Worm (Caenorhabditis elegans) whole organism, L4 larva: ENCODE data around the gene cgt-3.
A peak's percentile ranks its signal among the peaks of the same experiment; 100 is the strongest.

Experiments used
- D1046.2 ChIP-seq: fragments of 200-800 bp; sonication (Bioruptor generic); IDR thresholded peaks from 2 replicates; pipeline ENCODE4 v1.3.6; 2022; ENCODE audit warnings: missing genetic modification characterization, missing compliant biosample characterization
- F44E2.7 ChIP-seq: fragments of 200-800 bp; sonication (Bioruptor generic); IDR thresholded peaks from 2 replicates; pipeline ENCODE4 v2.1.2; 2022; ENCODE audit warnings: missing genetic modification characterization, missing compliant biosample characterization
- F49E8.2 ChIP-seq: sonication (generic microtip); optimal IDR thresholded peaks from 2 replicates; lab custom pipeline; 2016; ENCODE audit warnings: missing compliant biosample characterization, mild to moderate bottlenecking, missing genetic modification characterization, borderline replicate concordance
- ZK337.2 ChIP-seq: fragments of 200-800 bp; sonication (Bioruptor generic); IDR thresholded peaks from 2 replicates; pipeline ENCODE4 v1.3.6; 2022; ENCODE audit warnings: missing genetic modification reagents, missing genetic modification characterization, missing compliant biosample characterization
- aha-1 ChIP-seq: fragments of 150-350 bp; peaks from one replicate; lab custom pipeline; 2014; ENCODE audit warnings: missing biosample characterization, missing genetic modification characterization
- arid-1 ChIP-seq: fragments of 200-800 bp; sonication (Bioruptor generic); conservative IDR thresholded peaks from 2 replicates; pipeline ENCODE4 v1.3.6; 2022; ENCODE audit warnings: missing genetic modification reagents, missing genetic modification characterization, missing compliant biosample characterization
- ceh-20 ChIP-seq: fragments of 200-800 bp; sonication (Bioruptor generic); IDR thresholded peaks from 2 replicates; pipeline ENCODE4 v1.3.6; 2022; ENCODE audit warnings: missing genetic modification reagents, missing genetic modification characterization, missing compliant biosample characterization
- cey-2 ChIP-seq: sonication (generic microtip); optimal IDR thresholded peaks from 3 replicates; lab custom pipeline; 2017; ENCODE audit warnings: missing genetic modification characterization, mild to moderate bottlenecking, missing compliant biosample characterization, antibody characterized with exemption, borderline replicate concordance; ENCODE audit not compliant: insufficient read depth
- ctbp-1 ChIP-seq: fragments of 200-800 bp; sonication (Bioruptor generic); IDR thresholded peaks from 2 replicates; pipeline ENCODE4 v1.3.6; 2022; ENCODE audit warnings: missing genetic modification reagents, missing genetic modification characterization, missing compliant biosample characterization
- daf-16 ChIP-seq, 3 experiments: sonication (generic microtip); optimal IDR thresholded peaks; 2 replicates each; lab custom pipeline; 2016 to 2017; ENCODE audit warnings: missing genetic modification characterization in 3 of 3, missing genetic modification reagents in 3 of 3, mild to moderate bottlenecking in 2 of 3, missing compliant biosample characterization in 2 of 3, missing biosample characterization in 1 of 3, moderate library complexity in 1 of 3
- daf-19 ChIP-seq: fragments of 200-800 bp; sonication (Bioruptor generic); conservative IDR thresholded peaks from 2 replicates; pipeline ENCODE4 v1.3.6; 2022; ENCODE audit warnings: missing genetic modification characterization, missing compliant biosample characterization
- daf-8 ChIP-seq: fragments of 200-800 bp; sonication (Bioruptor generic); IDR thresholded peaks from 2 replicates; pipeline ENCODE4 v1.3.6; 2022; ENCODE audit warnings: missing genetic modification characterization, missing compliant biosample characterization
- dmd-6 ChIP-seq: fragments of 200-800 bp; sonication (Bioruptor generic); IDR thresholded peaks from 2 replicates; pipeline ENCODE4 v1.3.6; 2022; ENCODE audit warnings: missing genetic modification reagents, missing genetic modification characterization, missing compliant biosample characterization
- dmd-8 ChIP-seq: fragments of 200-800 bp; sonication (Bioruptor generic); IDR thresholded peaks from 2 replicates; pipeline ENCODE4 v1.3.6; 2022; ENCODE audit warnings: missing genetic modification characterization, missing compliant biosample characterization
- dmd-9 ChIP-seq: fragments of 200-800 bp; sonication (Bioruptor generic); IDR thresholded peaks from 2 replicates; pipeline ENCODE4 v1.3.6; 2022; ENCODE audit warnings: missing genetic modification reagents, missing genetic modification characterization, missing compliant biosample characterization
- dpl-1 ChIP-seq: fragments of 150-350 bp; optimal IDR thresholded peaks from 2 replicates; lab custom pipeline; 2014; ENCODE audit warnings: missing biosample characterization, missing genetic modification reagents, missing genetic modification characterization
- duxl-1 ChIP-seq: sonication (generic microtip); optimal IDR thresholded peaks from 2 replicates; lab custom pipeline; 2016; ENCODE audit warnings: mild to moderate bottlenecking, missing genetic modification characterization, moderate library complexity, missing compliant biosample characterization; ENCODE audit not compliant: poor library complexity
- dve-1 ChIP-seq: sonication (generic microtip); optimal IDR thresholded peaks from 2 replicates; lab custom pipeline; 2017; ENCODE audit warnings: antibody characterized with exemption, mild to moderate bottlenecking, missing genetic modification characterization, missing compliant biosample characterization; ENCODE audit not compliant: insufficient read depth
- gei-8 ChIP-seq: fragments of 200-800 bp; sonication (Bioruptor generic); optimal IDR thresholded peaks from 2 replicates; lab custom pipeline; 2018; ENCODE audit warnings: mild to moderate bottlenecking, missing genetic modification characterization, missing compliant biosample characterization
- lin-1 ChIP-seq: fragments of 200-800 bp; sonication (Bioruptor generic); IDR thresholded peaks from 2 replicates; pipeline ENCODE4 v1.3.6; 2022; ENCODE audit warnings: missing genetic modification reagents, missing genetic modification characterization, missing compliant biosample characterization
- lin-15B ChIP-seq: fragments of 150-350 bp; sonication (generic microtip); optimal IDR thresholded peaks from 3 replicates; lab custom pipeline; 2014; ENCODE audit warnings: missing biosample characterization, missing genetic modification characterization
- lin-38 ChIP-seq: fragments of 200-800 bp; sonication (Bioruptor generic); IDR thresholded peaks from 2 replicates; pipeline ENCODE4 v1.3.6; 2022; ENCODE audit warnings: missing genetic modification reagents, missing genetic modification characterization, missing compliant biosample characterization
- lsy-2 ChIP-seq, 2 experiments: fragments of 150-350 bp in 1 of 2; sonication (generic microtip) in 1 of 2; optimal IDR thresholded peaks; 2 replicates each; lab custom pipeline; 2014 to 2017; ENCODE audit warnings: missing biosample characterization in 2 of 2, missing genetic modification characterization in 2 of 2
- madf-5 ChIP-seq, 2 experiments: fragments of 200-800 bp; sonication (Bioruptor generic); IDR thresholded peaks; 2 replicates each; pipeline ENCODE4 v1.3.6; 2022; ENCODE audit warnings: missing compliant biosample characterization in 2 of 2, missing genetic modification characterization in 2 of 2
- madf-9 ChIP-seq: fragments of 200-800 bp; sonication (Bioruptor generic); conservative IDR thresholded peaks from 2 replicates; pipeline ENCODE4 v1.3.6; 2022; ENCODE audit warnings: missing genetic modification reagents, missing genetic modification characterization, missing compliant biosample characterization
- mep-1 ChIP-seq: fragments of 150-350 bp; sonication (generic microtip); optimal IDR thresholded peaks from 3 replicates; lab custom pipeline; 2014; ENCODE audit warnings: missing biosample characterization, missing genetic modification characterization
- mes-2 ChIP-seq: sonication (generic microtip); optimal IDR thresholded peaks from 2 replicates; lab custom pipeline; 2016; ENCODE audit warnings: missing genotype, mild to moderate bottlenecking, missing genetic modification characterization, missing compliant biosample characterization; ENCODE audit not compliant: poor library complexity, severe bottlenecking
- mxl-3 ChIP-seq: fragments of 200-800 bp; sonication (Bioruptor generic); optimal IDR thresholded peaks from 2 replicates; lab custom pipeline; 2018; ENCODE audit warnings: mild to moderate bottlenecking, missing genetic modification characterization, missing compliant biosample characterization
- nhr-10 ChIP-seq: fragments of 150-350 bp; optimal IDR thresholded peaks from 2 replicates; lab custom pipeline; 2014; ENCODE audit warnings: missing biosample characterization, missing genetic modification characterization
- nhr-28 ChIP-seq: fragments of 150-350 bp; optimal IDR thresholded peaks from 2 replicates; lab custom pipeline; 2014; ENCODE audit warnings: missing biosample characterization, missing genetic modification characterization
- nhr-41 ChIP-seq: fragments of 200-800 bp; sonication (Bioruptor generic); IDR thresholded peaks from 2 replicates; pipeline ENCODE4 v1.3.6; 2022; ENCODE audit warnings: missing genetic modification reagents, missing genetic modification characterization, missing compliant biosample characterization
- nhr-6 ChIP-seq: fragments of 150-350 bp; optimal IDR thresholded peaks from 2 replicates; lab custom pipeline; 2014; ENCODE audit warnings: missing biosample characterization, missing genetic modification characterization
- pha-4 ChIP-seq, 2 experiments: fragments of 150-350 bp in 1 of 2; fragments of 200-800 bp in 1 of 2; sonication (Bioruptor generic) in 1 of 2; IDR thresholded peaks in 1 of 2; optimal IDR thresholded peaks in 1 of 2; 2 replicates each; pipeline versions ENCODE4 v1.3.6 to Lab custom; 2014 to 2022; ENCODE audit warnings: missing genetic modification characterization in 2 of 2, missing genetic modification reagents in 2 of 2, missing biosample characterization in 1 of 2, missing compliant biosample characterization in 1 of 2
- php-3 ChIP-seq: fragments of 200-800 bp; sonication (Bioruptor generic); IDR thresholded peaks from 2 replicates; pipeline ENCODE4 v1.3.6; 2022; ENCODE audit warnings: missing genetic modification reagents, missing genetic modification characterization, missing compliant biosample characterization
- pqm-1 ChIP-seq: sonication (generic microtip); optimal IDR thresholded peaks from 2 replicates; lab custom pipeline; 2017; ENCODE audit warnings: missing biosample characterization, missing genetic modification characterization
- snpc-4 ChIP-seq: fragments of 150-350 bp; optimal IDR thresholded peaks from 2 replicates; lab custom pipeline; 2014; ENCODE audit warnings: missing biosample characterization, missing genetic modification characterization
- tag-97 ChIP-seq: fragments of 200-800 bp; sonication (Bioruptor generic); IDR thresholded peaks from 2 replicates; pipeline ENCODE4 v1.3.6; 2022; ENCODE audit warnings: missing genetic modification characterization, missing compliant biosample characterization
- unc-130 ChIP-seq: sonication (generic microtip); optimal IDR thresholded peaks from 2 replicates; lab custom pipeline; 2016; ENCODE audit warnings: missing genetic modification reagents, missing genetic modification characterization, missing compliant biosample characterization
- vab-7 ChIP-seq: fragments of 200-800 bp; sonication (Bioruptor generic); IDR thresholded peaks from 2 replicates; pipeline ENCODE4 v1.3.6; 2022; ENCODE audit warnings: missing genetic modification reagents, missing genetic modification characterization, missing compliant biosample characterization
- zag-1 ChIP-seq: fragments of 150-350 bp; optimal IDR thresholded peaks from 2 replicates; lab custom pipeline; 2014; ENCODE audit warnings: missing biosample characterization, missing genetic modification characterization
- zfp-2 ChIP-seq: sonication (generic microtip); optimal IDR thresholded peaks from 2 replicates; lab custom pipeline; 2016; ENCODE audit warnings: mild to moderate bottlenecking, missing genetic modification characterization, missing compliant biosample characterization
- ztf-11 ChIP-seq: fragments of 150-350 bp; optimal IDR thresholded peaks from 2 replicates; lab custom pipeline; 2014; ENCODE audit warnings: missing biosample characterization, missing genetic modification characterization

cgt-3 gene

DNA sequence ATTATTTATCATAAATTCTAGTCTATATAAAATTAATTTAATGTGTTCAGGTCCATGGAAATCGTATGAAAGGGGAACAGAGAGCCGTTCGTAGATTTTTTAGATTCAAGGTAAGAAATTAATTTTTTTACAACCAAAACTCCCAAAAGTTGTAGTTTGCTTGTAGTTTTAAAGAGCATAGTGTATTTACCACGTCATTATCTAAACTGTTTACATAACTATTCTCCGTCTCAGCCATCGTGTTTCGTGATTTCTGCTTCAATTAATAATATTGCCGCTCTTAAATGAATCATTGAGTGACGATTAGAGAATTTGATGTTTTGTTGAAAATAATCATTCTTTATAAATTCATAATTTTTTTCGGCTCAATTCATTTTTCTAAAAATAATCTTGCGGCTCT, at the start of gene cgt-3:
cgt-3 (plus strand) TSS at position 51 of the 400 bp plus-strand sequence.
- TF ChIP-seq nhr-28 (tag; lab: Kevin White, UChicago) (peak; percentile 80), D1046.2 (no peak), lsy-2 (tag; optimal IDR thresholded peaks at IDR 0.05; lab: Kevin White, UChicago) (peak in 1 of 2 experiments; percentile 12), daf-16 (GFP tag; optimal IDR thresholded peaks at IDR 0.05; lab: Kevin White, UChicago) (no peak), daf-16 (tag; optimal IDR thresholded peaks at IDR 0.05; lab: Kevin White, UChicago) (peak; percentile 84), gei-8 (GFP tag; lab: Kevin White, UChicago) (no peak), pha-4 (GFP tag; IDR thresholded peaks at IDR 0.05; lab: Robert Waterston, UW) (no peak), pha-4 (tag; optimal IDR thresholded peaks at IDR 0.05; lab: Kevin White, UChicago) (peak; percentile 17), nhr-41 (GFP tag; lab: Robert Waterston, UW) (no peak), lin-38 (GFP tag; lab: Robert Waterston, UW) (peak; percentile 30; the same call in 1 of the 2 replicates), F49E8.2 (no peak)

DNA sequence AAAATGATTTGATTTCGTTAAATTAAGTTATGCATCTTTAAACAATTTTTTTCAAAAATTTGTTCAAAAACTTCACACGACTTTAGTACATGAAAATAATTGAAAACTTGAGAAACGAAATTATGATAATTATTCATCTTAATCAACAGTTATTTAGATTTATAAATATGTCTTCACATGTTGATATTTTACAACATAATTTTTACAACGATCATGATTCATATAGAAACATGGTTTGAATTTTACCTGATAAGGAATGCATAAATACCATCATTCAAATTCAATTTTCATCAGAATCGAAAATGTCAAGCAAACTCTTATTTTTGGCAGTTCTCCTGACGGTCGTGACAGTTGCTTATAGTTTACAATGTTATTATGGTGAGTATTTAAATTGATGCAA, 47.2 kb upstream of the cgt-3 start, which contains the start of gene tag-234:
tag-234 (plus strand) TSS at position 301 of the 400 bp plus-strand sequence.
- TF ChIP-seq snpc-4 (tag; lab: Kevin White, UChicago) = no peak
- TF ChIP-seq vab-7 (GFP tag; lab: Robert Waterston, UW) = no peak
- no peak for TF ChIP-seq arid-1 (GFP tag; lab: Robert Waterston, UW)
- TF ChIP-seq daf-8 (GFP tag; lab: Robert Waterston, UW) = no peak
- no peak for TF ChIP-seq tag-97
- no peak for TF ChIP-seq pqm-1 (tag; lab: Kevin White, UChicago)
- no peak for TF ChIP-seq daf-19 (GFP tag; lab: Robert Waterston, UW)
- TF ChIP-seq nhr-28 (tag; lab: Kevin White, UChicago) = peak; percentile 4
- peak; percentile 7 for TF ChIP-seq nhr-6 (tag; lab: Kevin White, UChicago)
- no peak for TF ChIP-seq dmd-6
- TF ChIP-seq dpl-1 (GFP tag; lab: Kevin White, UChicago) = no peak
- no peak for TF ChIP-seq lin-1 (GFP tag; lab: Robert Waterston, UW)
- TF ChIP-seq aha-1 = no peak
- TF ChIP-seq dve-1 = no peak
- TF ChIP-seq duxl-1 (tag; lab: Kevin White, UChicago) = no peak
- TF ChIP-seq zag-1 (tag; lab: Kevin White, UChicago) = no peak
- no peak for TF ChIP-seq madf-9 (GFP tag; lab: Robert Waterston, UW)
- TF ChIP-seq dmd-8 = no peak
- TF ChIP-seq daf-16 (GFP tag; optimal IDR thresholded peaks at IDR 0.05; lab: Kevin White, UChicago) = no peak
- peak; percentile 64 for TF ChIP-seq daf-16 (tag; optimal IDR thresholded peaks at IDR 0.05; lab: Kevin White, UChicago)
- TF ChIP-seq, all 104 proteins: peak for 3

DNA sequence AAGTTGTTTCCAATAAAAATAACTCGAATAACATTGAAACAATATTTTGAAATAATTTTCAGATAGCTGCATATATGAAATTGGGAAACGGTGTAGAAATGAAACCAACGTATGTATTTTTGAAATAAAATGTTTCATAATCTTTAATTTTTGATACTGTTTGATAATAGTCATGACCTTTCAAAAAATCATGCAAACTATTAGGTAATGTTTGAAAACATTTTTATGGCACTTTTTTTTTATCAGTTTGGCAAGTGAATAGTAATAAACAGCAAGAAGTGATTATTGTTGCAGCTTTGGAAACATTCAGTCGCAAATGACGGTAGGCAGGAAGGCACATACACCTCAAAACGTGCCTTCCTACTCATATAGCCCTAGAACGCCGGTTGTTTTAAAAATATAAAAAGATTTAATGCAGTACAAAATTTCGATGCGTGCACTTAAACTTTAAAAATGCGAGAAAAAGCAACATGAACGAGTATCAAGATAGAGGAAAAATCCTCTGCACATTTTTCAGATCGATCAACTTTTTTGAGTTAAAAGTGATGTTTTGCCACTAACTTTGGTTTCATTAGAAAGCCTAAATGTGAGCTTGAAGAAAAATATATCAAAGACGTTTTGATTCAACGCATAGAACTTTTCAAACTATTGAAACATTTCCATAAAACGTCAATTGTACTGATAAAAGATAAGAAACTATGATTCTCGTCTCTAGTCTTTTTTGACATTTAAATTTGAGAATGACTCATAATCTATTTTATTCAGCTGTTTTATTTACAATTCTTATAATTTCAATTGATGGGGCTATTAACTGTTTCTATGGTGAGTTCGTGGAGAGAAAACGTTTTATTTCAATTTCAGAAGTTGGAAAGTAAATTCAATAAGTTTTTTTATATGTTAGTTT, 45.5 kb upstream of the cgt-3 start, which contains the start of gene F55C12.19:
F55C12.19 (plus strand) TSS at position 735 of the 904 bp plus-strand sequence.
- TF ChIP-seq unc-130 = no peak
- no peak for TF ChIP-seq tag-97
- TF ChIP-seq zfp-2 (tag; lab: Kevin White, UChicago) = no peak
- peak; percentile 52 for TF ChIP-seq pqm-1 (tag; lab: Kevin White, UChicago)
- no peak for TF ChIP-seq daf-16 (GFP tag; optimal IDR thresholded peaks at IDR 0.05; lab: Kevin White, UChicago)
- peak; percentile 86 for TF ChIP-seq daf-16 (tag; optimal IDR thresholded peaks at IDR 0.05; lab: Kevin White, UChicago)
- TF ChIP-seq F44E2.7 (GFP tag; lab: Robert Waterston, UW) = no peak
- TF ChIP-seq cey-2 (tag; lab: Kevin White, UChicago) = no peak
- TF ChIP-seq ztf-11 (tag; lab: Kevin White, UChicago) = no peak
- TF ChIP-seq lin-15B = no peak
- peak; percentile 59 for TF ChIP-seq dmd-6
- no peak for TF ChIP-seq ctbp-1
- TF ChIP-seq ceh-20 (GFP tag; lab: Robert Waterston, UW) = no peak
- peak; percentile 39 for TF ChIP-seq nhr-28 (tag; lab: Kevin White, UChicago)
- TF ChIP-seq snpc-4 (tag; lab: Kevin White, UChicago) = no peak
- no peak for TF ChIP-seq nhr-10 (tag; lab: Kevin White, UChicago)
- TF ChIP-seq php-3 (GFP tag; lab: Robert Waterston, UW) = peak; percentile 54; the same call in 1 of the 2 replicates
- TF ChIP-seq ZK337.2 (GFP tag; lab: Robert Waterston, UW) = no peak
- TF ChIP-seq nhr-41 (GFP tag; lab: Robert Waterston, UW) = no peak
- no peak for TF ChIP-seq madf-5 (GFP tag; IDR thresholded peaks at IDR 0.05; lab: Robert Waterston, UW)
- no peak for TF ChIP-seq mes-2
- TF ChIP-seq mep-1 (tag; lab: Kevin White, UChicago) = peak; percentile 2
- TF ChIP-seq dmd-9 (GFP tag; lab: Robert Waterston, UW) = no peak
- no peak for TF ChIP-seq gei-8 (GFP tag; lab: Kevin White, UChicago)
- no peak for TF ChIP-seq mxl-3
- peak; percentile 37 for TF ChIP-seq dve-1
